Fruit fly (Drosophila melanogaster) whole organism: ENCODE measurements around the gene CARPB.

Source experiments
- CG8478 ChIP-seq: fragments of >200 bp; optimal IDR thresholded peaks from 2 replicates; lab custom pipeline; 2018; ENCODE audit warnings: inconsistent platforms
- Dll ChIP-seq: fragments of >200 bp; optimal IDR thresholded peaks from 2 replicates; lab custom pipeline; 2017
- EcR ChIP-seq, 2 experiments: fragments of >200 bp; optimal IDR thresholded peaks; 2 replicates each; lab custom pipeline; 2017; ENCODE audit warnings: missing biosample characterization in 2 of 2, missing genetic modification characterization in 2 of 2, missing genetic modification reagents in 2 of 2
- pan ChIP-seq: fragments of >200 bp; optimal IDR thresholded peaks from 2 replicates; lab custom pipeline; 2017
- psq ChIP-seq: fragments of >200 bp; optimal IDR thresholded peaks from 2 replicates; lab custom pipeline; 2017
- usp ChIP-seq: fragments of >200 bp; optimal IDR thresholded peaks from 2 replicates; lab custom pipeline; 2017; ENCODE audit warnings: missing biosample characterization, missing genetic modification characterization, mixed read lengths

The CARPB gene

DNA sequence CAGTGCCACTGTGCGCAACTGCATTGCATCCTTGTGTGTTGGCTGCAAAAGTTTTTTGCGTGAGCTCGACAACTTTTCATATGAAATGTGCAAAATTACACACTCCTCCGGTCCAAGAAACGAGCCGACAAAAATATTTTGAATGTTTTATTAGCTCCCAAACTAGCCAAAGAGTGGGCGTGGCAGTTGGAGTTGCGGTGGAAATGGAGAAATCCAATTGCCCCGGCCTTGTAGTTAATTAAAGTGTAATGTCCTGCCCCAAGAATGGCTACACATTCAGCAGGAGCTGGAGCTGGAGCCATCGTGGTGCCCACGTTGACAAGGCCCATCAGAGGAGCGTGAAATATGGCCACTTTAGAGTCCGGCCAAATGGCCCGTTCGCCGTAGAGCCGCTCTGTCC is at the start of gene CARPB:
Gene CARPB, plus strand, starts transcription at position 301 of the 400 bp plus-strand sequence.
- TF ChIP-seq psq = no peak
- TF ChIP-seq pan = no peak
- TF ChIP-seq EcR (GFP tag; optimal IDR thresholded peaks at IDR 0.05; lab: Kevin White, UChicago) = no peak
- TF ChIP-seq CG8478 (lab: Kevin White, UChicago) = no peak
- TF ChIP-seq usp (GFP tag; lab: Kevin White, UChicago) = no peak
- TF ChIP-seq Dll (lab: Kevin White, UChicago) = no peak

DNA sequence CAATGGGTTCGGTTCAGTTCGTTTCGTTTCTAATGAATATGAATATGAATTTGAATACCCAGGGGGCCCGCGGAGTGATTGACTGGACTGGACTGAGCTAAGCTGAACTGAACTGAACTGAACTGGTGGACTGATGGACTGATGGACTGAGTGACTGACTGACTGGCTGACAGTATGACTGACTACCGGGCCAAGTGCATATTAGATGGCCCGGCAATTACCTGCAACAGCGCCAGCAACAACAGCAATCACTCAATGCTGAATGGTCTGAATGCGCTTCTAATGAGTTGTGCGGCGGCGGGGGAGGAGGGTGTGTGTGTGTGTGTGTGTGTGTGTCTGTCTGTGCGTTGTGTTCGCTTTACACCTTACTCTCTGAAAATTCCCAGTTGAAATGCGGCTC is 48.2 kb upstream of the CARPB start:
- no peak for TF ChIP-seq pan
- no peak for TF ChIP-seq psq
- no peak for TF ChIP-seq usp (GFP tag; lab: Kevin White, UChicago)
- TF ChIP-seq EcR (GFP tag; optimal IDR thresholded peaks at IDR 0.05; lab: Kevin White, UChicago) = no peak
- TF ChIP-seq Dll (lab: Kevin White, UChicago) = no peak
- TF ChIP-seq CG8478 (lab: Kevin White, UChicago) = no peak

DNA sequence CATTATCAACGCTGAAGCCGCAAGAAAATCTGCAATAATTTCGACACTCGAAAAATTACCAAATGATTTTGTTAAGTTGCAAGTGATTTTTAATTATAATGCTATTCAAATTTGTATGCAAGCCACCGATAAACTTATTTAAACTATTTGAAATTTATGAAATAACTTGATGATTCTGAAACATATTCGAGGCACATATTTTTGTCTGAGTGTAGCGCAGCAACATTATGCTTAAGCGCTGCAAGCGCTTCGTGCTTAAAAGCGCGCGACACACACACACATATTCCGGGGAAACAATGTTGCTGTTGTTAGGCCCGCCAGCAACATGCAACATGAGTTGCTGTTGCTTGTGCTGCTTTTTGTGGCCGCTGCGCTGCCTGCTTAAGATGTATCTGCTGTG is 44.5 kb upstream of the CARPB start:
- no peak for TF ChIP-seq psq
- TF ChIP-seq usp (GFP tag; lab: Kevin White, UChicago) = no peak
- TF ChIP-seq Dll (lab: Kevin White, UChicago) = no peak
- no peak for TF ChIP-seq pan
- TF ChIP-seq EcR (GFP tag; optimal IDR thresholded peaks at IDR 0.05; lab: Kevin White, UChicago) = no peak
- no peak for TF ChIP-seq CG8478 (lab: Kevin White, UChicago)

DNA sequence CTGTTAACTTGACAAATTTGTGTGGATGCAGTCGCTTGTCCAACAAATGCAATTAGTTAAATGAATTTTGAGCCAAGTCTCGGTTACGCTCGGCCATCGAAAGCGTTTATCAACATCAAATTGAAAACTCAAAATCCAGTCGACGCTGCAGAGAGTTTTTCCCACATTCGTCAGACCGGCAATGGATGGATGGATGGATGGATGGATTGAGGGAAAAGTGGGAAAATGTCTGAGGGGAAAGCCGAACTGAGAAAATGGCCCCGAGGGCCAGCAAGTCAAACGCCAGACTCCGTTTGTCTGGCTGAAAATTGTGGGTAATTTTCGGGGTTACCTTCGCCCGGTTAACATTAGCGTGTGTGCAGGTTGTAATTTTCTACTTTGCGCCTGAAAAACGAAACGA is 42.8 kb upstream of the CARPB start:
- TF ChIP-seq CG8478 (lab: Kevin White, UChicago) (no peak), usp (GFP tag; lab: Kevin White, UChicago) (no peak)

DNA sequence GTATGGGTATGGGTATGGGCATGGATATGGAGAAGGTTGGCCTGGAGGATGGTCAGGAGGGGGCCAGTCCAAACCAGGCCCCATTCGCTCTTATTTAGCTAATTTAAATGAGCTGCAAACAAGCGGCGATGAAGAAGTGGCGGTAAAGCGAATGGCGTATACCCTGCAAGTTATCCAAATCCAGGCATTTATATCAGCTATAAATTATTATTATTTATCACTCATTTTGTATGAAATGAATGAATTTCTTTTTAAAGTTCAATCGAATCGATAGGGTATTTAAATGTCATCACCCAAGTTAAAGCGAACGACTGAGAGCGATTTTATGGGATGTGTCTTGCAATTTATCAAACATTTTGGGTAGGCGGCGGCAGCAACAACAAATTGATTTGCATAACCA is 40.9 kb upstream of the CARPB start:
- TF ChIP-seq CG8478 (lab: Kevin White, UChicago) (no peak), EcR (GFP tag; optimal IDR thresholded peaks at IDR 0.05; lab: Kevin White, UChicago) (no peak), pan (no peak), psq (no peak), usp (GFP tag; lab: Kevin White, UChicago) (no peak), Dll (lab: Kevin White, UChicago) (no peak)

DNA sequence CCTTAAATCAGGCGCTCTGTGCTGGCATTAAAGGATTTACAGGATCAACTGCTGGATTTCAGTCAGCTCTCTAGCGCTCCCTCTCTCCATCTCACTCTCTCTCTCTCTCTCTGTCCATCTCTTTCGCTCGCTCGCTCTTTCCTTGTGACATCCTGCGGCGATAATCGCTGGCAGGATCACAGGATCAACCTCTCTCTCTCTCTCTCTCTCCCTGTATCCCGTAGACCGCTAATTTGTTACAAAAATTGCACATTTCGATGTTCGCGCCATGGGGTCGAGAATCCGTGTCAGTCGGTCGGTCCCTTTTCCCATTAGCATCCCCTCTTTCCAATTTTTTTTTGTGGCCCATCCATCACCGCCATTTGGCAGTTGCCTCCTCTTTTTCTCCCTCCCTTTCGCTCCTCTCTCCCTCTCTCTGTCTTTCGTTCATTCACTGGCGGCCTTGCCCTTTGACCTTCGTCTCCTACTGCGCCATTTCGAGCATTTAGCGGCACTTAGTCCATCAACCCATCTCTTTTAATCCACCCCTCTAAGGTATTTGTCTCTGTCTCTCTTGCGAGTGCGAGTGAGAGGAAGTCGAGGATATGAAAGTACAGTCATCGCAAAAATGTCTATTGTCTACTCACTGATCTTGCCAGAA is 38.9 kb upstream of the CARPB start:
- TF ChIP-seq EcR (GFP tag; optimal IDR thresholded peaks at IDR 0.05; lab: Kevin White, UChicago) (no peak), usp (GFP tag; lab: Kevin White, UChicago) (no peak), psq (no peak), pan (no peak), Dll (lab: Kevin White, UChicago) (no peak), CG8478 (lab: Kevin White, UChicago) (no peak)

DNA sequence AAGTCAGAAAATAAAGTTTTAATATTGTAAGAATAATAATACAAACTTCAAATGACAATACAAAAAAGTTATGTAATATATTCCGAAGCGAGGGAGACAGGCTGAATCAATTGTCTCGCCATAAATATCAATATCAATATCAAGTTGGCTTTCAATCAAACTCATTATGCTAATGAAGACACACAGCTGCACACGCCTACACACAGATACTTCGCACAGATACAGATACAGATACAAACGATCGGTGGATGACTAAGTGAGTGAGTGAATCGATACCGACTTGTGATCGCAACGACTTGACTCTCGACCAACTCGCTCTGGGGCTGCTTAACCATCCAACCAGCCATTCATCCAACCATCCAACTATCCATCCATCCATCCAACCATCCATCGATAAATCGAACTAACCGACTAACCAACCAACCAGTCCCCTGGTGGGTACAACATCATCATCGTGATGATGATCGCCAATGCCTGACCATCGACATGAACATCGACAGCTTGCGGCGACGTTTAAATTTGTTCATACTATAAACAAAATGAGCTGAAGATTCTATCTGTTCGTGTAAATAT is 38.3 kb upstream of the CARPB start:
- no peak for TF ChIP-seq usp (GFP tag; lab: Kevin White, UChicago)
- TF ChIP-seq CG8478 (lab: Kevin White, UChicago) = no peak
- no peak for TF ChIP-seq psq
- no peak for TF ChIP-seq EcR (GFP tag; optimal IDR thresholded peaks at IDR 0.05; lab: Kevin White, UChicago)
- no peak for TF ChIP-seq Dll (lab: Kevin White, UChicago)
- TF ChIP-seq pan = no peak

DNA sequence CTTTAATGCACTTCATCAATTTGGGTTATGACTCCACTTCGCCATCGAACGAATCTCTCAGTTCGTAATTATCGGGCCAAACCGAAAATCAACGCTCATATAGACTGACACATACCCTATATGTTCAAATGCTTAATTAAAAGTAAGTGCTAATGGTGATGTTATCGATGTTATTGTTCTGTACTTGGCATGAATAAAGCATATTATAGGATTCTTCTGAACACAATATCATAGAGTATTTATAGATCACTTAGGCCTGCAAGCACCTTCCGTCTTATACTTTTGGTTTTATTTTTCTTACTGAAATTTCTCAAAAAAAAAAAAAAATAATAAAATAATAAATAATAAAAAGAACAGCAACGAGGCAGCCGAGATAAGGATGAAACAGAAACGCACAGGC is 35.5 kb upstream of the CARPB start:
- TF ChIP-seq EcR (GFP tag; optimal IDR thresholded peaks at IDR 0.05; lab: Kevin White, UChicago) = no peak
- no peak for TF ChIP-seq usp (GFP tag; lab: Kevin White, UChicago)
- no peak for TF ChIP-seq CG8478 (lab: Kevin White, UChicago)
- no peak for TF ChIP-seq psq
- TF ChIP-seq Dll (lab: Kevin White, UChicago) = no peak
- TF ChIP-seq pan = no peak

DNA sequence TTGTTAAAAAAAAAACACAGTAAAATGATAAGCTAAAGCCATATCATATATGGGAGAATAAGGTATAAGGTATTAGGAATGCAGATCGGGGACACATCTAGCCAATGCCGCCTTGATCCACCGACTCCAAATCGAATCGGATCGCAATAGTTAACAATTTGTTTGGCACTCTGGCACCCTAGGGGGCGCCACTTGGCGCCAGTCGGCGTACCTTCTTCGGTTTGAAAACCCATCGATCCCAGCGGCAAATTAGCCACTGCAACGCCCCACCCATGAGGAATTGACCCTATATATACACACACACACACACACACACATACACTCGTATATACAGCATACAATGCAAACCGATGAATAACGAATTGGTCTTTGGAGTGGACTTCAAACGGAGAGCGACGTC is 33.7 kb upstream of the CARPB start:
- TF ChIP-seq pan = no peak
- TF ChIP-seq CG8478 (lab: Kevin White, UChicago) = no peak
- no peak for TF ChIP-seq EcR (GFP tag; optimal IDR thresholded peaks at IDR 0.05; lab: Kevin White, UChicago)
- no peak for TF ChIP-seq usp (GFP tag; lab: Kevin White, UChicago)
- TF ChIP-seq psq = no peak
- no peak for TF ChIP-seq Dll (lab: Kevin White, UChicago)

DNA sequence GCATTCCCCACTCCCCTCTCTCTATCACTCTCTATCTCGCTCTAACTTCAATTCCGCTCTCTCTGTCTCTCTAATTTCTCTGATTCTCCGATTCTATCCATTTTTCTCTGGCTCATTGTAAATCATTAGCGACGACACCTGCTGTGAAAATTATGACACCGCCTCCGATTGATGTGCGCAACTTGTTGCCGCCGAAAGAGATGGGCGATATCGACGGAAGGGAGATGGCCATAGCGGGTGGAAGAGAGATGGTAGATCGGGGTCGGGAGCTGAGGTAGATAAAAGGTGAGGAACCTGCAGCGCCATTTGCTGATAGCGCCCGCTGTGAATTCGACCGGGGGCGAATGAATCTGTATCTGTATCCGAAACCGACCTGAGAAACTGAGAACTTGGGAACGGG is 33.3 kb upstream of the CARPB start:
- no peak for TF ChIP-seq psq
- TF ChIP-seq EcR (GFP tag; optimal IDR thresholded peaks at IDR 0.05; lab: Kevin White, UChicago) = no peak
- TF ChIP-seq usp (GFP tag; lab: Kevin White, UChicago) = no peak
- TF ChIP-seq CG8478 (lab: Kevin White, UChicago) = no peak
- no peak for TF ChIP-seq pan
- no peak for TF ChIP-seq Dll (lab: Kevin White, UChicago)

DNA sequence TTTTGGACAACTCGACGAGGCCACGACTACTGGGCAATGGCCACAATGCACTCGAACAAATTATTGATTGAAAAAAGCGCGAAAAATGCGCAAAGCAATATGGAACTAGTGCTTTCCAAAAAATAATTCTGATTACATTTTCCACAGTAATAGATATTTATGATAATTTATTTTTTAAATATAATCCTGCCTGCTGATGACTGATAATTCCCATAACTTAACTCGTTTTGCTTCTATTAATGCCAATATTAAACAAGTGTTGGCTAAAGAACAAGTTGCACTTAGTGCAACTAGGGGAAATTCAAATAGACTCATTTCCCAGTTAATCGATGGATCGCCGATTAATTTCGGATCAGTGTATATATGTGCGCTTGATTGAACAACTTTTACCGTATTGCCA is 31.6 kb upstream of the CARPB start:
- no peak for TF ChIP-seq CG8478 (lab: Kevin White, UChicago)
- TF ChIP-seq EcR (GFP tag; optimal IDR thresholded peaks at IDR 0.05; lab: Kevin White, UChicago) = no peak
- TF ChIP-seq pan = no peak
- no peak for TF ChIP-seq usp (GFP tag; lab: Kevin White, UChicago)
- TF ChIP-seq psq = no peak
- TF ChIP-seq Dll (lab: Kevin White, UChicago) = no peak

DNA sequence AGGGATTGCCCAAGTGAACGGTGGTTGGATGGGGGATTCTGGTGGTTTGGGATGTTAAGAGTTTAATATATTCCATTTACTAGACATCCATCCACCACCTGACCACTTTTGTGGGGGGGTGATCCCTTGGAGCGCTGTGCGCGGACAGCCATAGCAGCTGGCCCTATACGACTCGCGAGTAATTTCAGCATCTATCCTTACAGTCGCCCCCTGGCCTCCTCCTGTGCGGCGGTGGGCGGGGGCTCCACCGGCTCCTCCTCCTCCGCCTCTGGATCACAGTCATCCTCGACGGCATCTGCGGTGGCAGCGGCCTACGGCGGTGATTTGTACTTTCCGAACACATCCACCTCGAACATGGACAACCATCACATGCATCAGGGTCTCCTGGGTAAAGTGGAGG is 29.7 kb upstream of the CARPB start:
- TF ChIP-seq EcR (GFP tag; optimal IDR thresholded peaks at IDR 0.05; lab: Kevin White, UChicago) = no peak
- TF ChIP-seq Dll (lab: Kevin White, UChicago) = no peak
- TF ChIP-seq CG8478 (lab: Kevin White, UChicago) = no peak
- TF ChIP-seq usp (GFP tag; lab: Kevin White, UChicago) = no peak
- TF ChIP-seq pan = no peak
- TF ChIP-seq psq = no peak
